Worm (Caenorhabditis elegans) whole organism, mixed stage, embryonic: ENCODE data around the gene aakb-1.

ENCODE experiments used
- ceh-39 ChIP-seq: fragments of 150-350 bp; optimal IDR thresholded peaks from 2 replicates; lab custom pipeline; 2014; ENCODE audit warnings: missing biosample characterization, missing genetic modification characterization
- ceh-83 ChIP-seq: fragments of 200-800 bp; sonication (Bioruptor generic); optimal IDR thresholded peaks from 2 replicates; lab custom pipeline; 2018; ENCODE audit warnings: mild to moderate bottlenecking, missing genetic modification characterization, missing compliant biosample characterization
- elt-1 ChIP-seq: sonication (generic microtip); optimal IDR thresholded peaks from 2 replicates; lab custom pipeline; 2017; ENCODE audit warnings: missing genetic modification characterization, mild to moderate bottlenecking, missing compliant biosample characterization, antibody characterized with exemption, moderate library complexity, borderline replicate concordance; ENCODE audit not compliant: insufficient read depth
- flh-1 ChIP-seq: fragments of 200-800 bp; sonication (Bioruptor generic); optimal IDR thresholded peaks from 2 replicates; lab custom pipeline; 2018; ENCODE audit warnings: mild to moderate bottlenecking, missing genetic modification characterization, moderate library complexity, missing compliant biosample characterization
- lin-13 ChIP-seq: fragments of 150-350 bp; optimal IDR thresholded peaks from 2 replicates; lab custom pipeline; 2014; ENCODE audit warnings: missing biosample characterization, missing genetic modification characterization
- nhr-237 ChIP-seq: fragments of 150-350 bp; optimal IDR thresholded peaks from 2 replicates; lab custom pipeline; 2014; ENCODE audit warnings: missing biosample characterization, missing genetic modification characterization
- nhr-76 ChIP-seq: sonication (generic microtip); optimal IDR thresholded peaks from 2 replicates; lab custom pipeline; 2017; ENCODE audit warnings: missing biosample characterization, missing genetic modification characterization
- pha-4 ChIP-seq: fragments of 150-350 bp; optimal IDR thresholded peaks from 2 replicates; lab custom pipeline; 2018; ENCODE audit warnings: missing biosample characterization, missing genetic modification reagents, missing genetic modification characterization
- snpc-4 ChIP-seq: fragments of 150-350 bp; optimal IDR thresholded peaks from 2 replicates; lab custom pipeline; 2014; ENCODE audit warnings: missing biosample characterization, missing genetic modification characterization
- unc-62 ChIP-seq: fragments of 150-350 bp; optimal IDR thresholded peaks from 2 replicates; lab custom pipeline; 2014; ENCODE audit warnings: missing biosample characterization, missing genetic modification reagents, missing genetic modification characterization
- ztf-11 ChIP-seq: fragments of 150-350 bp; optimal IDR thresholded peaks from 2 replicates; lab custom pipeline; 2014; ENCODE audit warnings: missing biosample characterization, missing genetic modification characterization

DNA sequence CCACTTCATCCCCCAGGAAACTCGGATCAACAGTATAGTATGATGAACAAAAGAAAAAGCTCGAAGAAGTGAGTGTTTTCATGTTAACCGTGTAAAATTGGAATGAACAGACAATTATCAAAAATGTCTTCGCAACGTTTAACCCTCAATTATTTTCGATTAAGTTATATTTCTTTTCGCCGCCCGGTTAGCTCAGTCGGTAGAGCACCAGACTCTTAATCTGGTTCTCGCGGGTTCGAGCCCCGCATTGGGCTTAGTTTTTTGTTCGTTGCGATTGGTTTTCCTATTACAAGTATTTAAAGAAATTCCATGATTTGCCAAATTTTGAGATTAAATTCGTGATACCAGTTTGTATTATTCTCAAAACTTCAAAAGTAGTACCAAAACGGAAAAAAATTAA is 25.8 kb upstream of the aakb-1 start:
- no peak for TF ChIP-seq flh-1 (GFP tag; lab: Kevin White, UChicago)
- no peak for TF ChIP-seq pha-4 (tag; lab: Kevin White, UChicago)
- TF ChIP-seq lin-13 (tag; lab: Kevin White, UChicago) = no peak
- no peak for TF ChIP-seq nhr-237 (tag; lab: Kevin White, UChicago)
- TF ChIP-seq ztf-11 (tag; lab: Kevin White, UChicago) = no peak
- no peak for TF ChIP-seq elt-1 (tag; lab: Kevin White, UChicago)
- no peak for TF ChIP-seq unc-62
- TF ChIP-seq snpc-4 (tag; lab: Kevin White, UChicago) = no peak
- TF ChIP-seq nhr-76 (tag; lab: Kevin White, UChicago) = no peak
- TF ChIP-seq ceh-39 (tag; lab: Kevin White, UChicago) = no peak
- no peak for TF ChIP-seq ceh-83
